Worm (Caenorhabditis elegans): Measurements from ENCODE around the gene srh-170.

DNA sequence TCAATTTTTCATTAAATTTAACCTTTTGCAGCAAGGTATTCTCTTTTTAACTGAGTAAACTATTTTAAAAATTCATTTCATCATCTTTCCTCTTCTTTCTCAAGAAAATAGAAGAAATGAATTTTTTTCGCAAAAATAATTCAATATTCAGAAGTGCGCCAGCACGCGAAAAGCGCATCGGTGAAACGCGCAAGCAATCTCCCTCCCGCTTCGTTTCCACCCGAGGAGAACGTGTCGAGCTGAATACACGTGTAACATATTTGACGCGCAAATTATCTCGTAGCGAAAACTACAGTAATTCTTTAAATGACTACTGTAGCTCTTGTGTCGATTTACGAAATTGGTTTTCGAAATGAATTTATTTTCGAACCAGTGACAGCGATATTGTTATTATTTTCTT is 3.4 kb upstream of the srh-170 start:
- TF ChIP-seq flt-1 (GFP tag; IDR thresholded peaks at IDR 0.05): no peak
- no peak for TF ChIP-seq klf-2 (GFP tag; conservative IDR thresholded peaks at IDR 0.05)
- TF ChIP-seq ref-1 (GFP tag; conservative IDR thresholded peaks at IDR 0.05): no peak
- TF ChIP-seq T22C8.4 (GFP tag; IDR thresholded peaks at IDR 0.05): no peak

Measured in whole organism, midembryonic.